Fruit fly (Drosophila melanogaster): Measurements from ENCODE around the gene spri.

The spri gene

dm6 chrX:10573554-10573953, 11.7 kb downstream of the spri start:
- TF ChIP-seq Hsf (GFP tag; optimal IDR thresholded peaks at IDR 0.05) (no peak), CG16815 (GFP tag; optimal IDR thresholded peaks at IDR 0.05) (no peak), Rfx (GFP tag; IDR thresholded peaks at IDR 0.05) (peak; percentile 70), amos (GFP tag; IDR thresholded peaks at IDR 0.05; ENCODE audit: partially characterized antibody) (no peak), Vsx1 (GFP tag; optimal IDR thresholded peaks at IDR 0.05) (peak; percentile 11), CoRest (tag; optimal IDR thresholded peaks at IDR 0.05) (peak; percentile 40), CG14860 (GFP tag; IDR thresholded peaks at IDR 0.05; ENCODE audit: partially characterized antibody) (no peak), CG7745 (tag; optimal IDR thresholded peaks at IDR 0.05) (no peak), Optix (GFP tag; IDR thresholded peaks at IDR 0.05) (no peak), bigmax (GFP tag; optimal IDR thresholded peaks at IDR 0.05) (no peak), toy (GFP tag; IDR thresholded peaks at IDR 0.05) (no peak), CG12071 (GFP tag; optimal IDR thresholded peaks at IDR 0.05) (no peak), stwl (tag; optimal IDR thresholded peaks at IDR 0.05) (no peak), pnt (GFP tag; optimal IDR thresholded peaks at IDR 0.05) (no peak), sob (GFP tag; IDR thresholded peaks at IDR 0.05) (peak; percentile 42; the same call in 1 of the 2 replicates), CG10267 (tag; optimal IDR thresholded peaks at IDR 0.05) (peak; percentile 51), CG9609 (GFP tag; optimal IDR thresholded peaks at IDR 0.05) (no peak), Fer1 (GFP tag; optimal IDR thresholded peaks at IDR 0.05) (peak; percentile 68), CG11560 (tag; IDR thresholded peaks at IDR 0.05) (no peak), ase (GFP tag; IDR thresholded peaks at IDR 0.05) (peak; percentile 70; the same call in 2 of the 3 replicates), CG1647 (GFP tag; optimal IDR thresholded peaks at IDR 0.05) (no peak), nmo (GFP tag; optimal IDR thresholded peaks at IDR 0.05) (peak; percentile 50), CG4282 (GFP tag; optimal IDR thresholded peaks at IDR 0.05) (no peak), CG8388 (GFP tag; optimal IDR thresholded peaks at IDR 0.05) (peak; percentile 40), Bgb (GFP tag; IDR thresholded peaks at IDR 0.05; ENCODE audit: partially characterized antibody) (no peak), CG31365 (tag; optimal IDR thresholded peaks at IDR 0.05) (no peak), CG12236 (GFP tag; optimal IDR thresholded peaks at IDR 0.05) (no peak), ERR (GFP tag; optimal IDR thresholded peaks at IDR 0.05) (no peak), al (GFP tag; IDR thresholded peaks at IDR 0.05) (peak; percentile 17; the same call in 1 of the 2 replicates), Deaf1 (tag; optimal IDR thresholded peaks at IDR 0.05) (peak; percentile 14), CG2202 (tag; optimal IDR thresholded peaks at IDR 0.05) (no peak), nau (GFP tag; optimal IDR thresholded peaks at IDR 0.05) (no peak), CG31441 (GFP tag; IDR thresholded peaks at IDR 0.05) (peak; percentile 70), CG4360 (GFP tag; IDR thresholded peaks at IDR 0.05) (no peak), Dek (tag; optimal IDR thresholded peaks at IDR 0.05) (peak; percentile 25), Dref (GFP tag; IDR thresholded peaks at IDR 0.05) (no peak), ATbp (GFP tag; optimal IDR thresholded peaks at IDR 0.05) (peak; percentile 28), CG3847 (GFP tag; IDR thresholded peaks at IDR 0.05) (peak; percentile 21; the same call in 1 of the 2 replicates), CG12744 (GFP tag; optimal IDR thresholded peaks at IDR 0.05) (no peak), CG11695 (GFP tag; IDR thresholded peaks at IDR 0.05) (peak; percentile 76), HLH54F (GFP tag; optimal IDR thresholded peaks at IDR 0.05) (no peak), CG17612 (GFP tag; IDR thresholded peaks at IDR 0.05) (no peak), Mad (GFP tag; optimal IDR thresholded peaks at IDR 0.05) (no peak), CG4854 (GFP tag; optimal IDR thresholded peaks at IDR 0.05) (no peak), slou (GFP tag; optimal IDR thresholded peaks at IDR 0.05) (no peak), CG11093 (GFP tag; IDR thresholded peaks at IDR 0.05) (0 out of 3 replicates have a peak, but pooled peaks have one; percentile 19), CG1602 (GFP tag; optimal IDR thresholded peaks at IDR 0.05) (peak; percentile 17), CG1233 (GFP tag; optimal IDR thresholded peaks at IDR 0.05) (no peak), CG13287 (GFP tag; IDR thresholded peaks at IDR 0.05; ENCODE audit: partially characterized antibody) (no peak), CG8478 (optimal IDR thresholded peaks at IDR 0.05) (no peak), CG11456 (GFP tag; IDR thresholded peaks at IDR 0.05) (peak; percentile 57; the same call in 2 of the 3 replicates), dmrt11E (tag; optimal IDR thresholded peaks at IDR 0.05) (no peak)

Data from whole organism, embryonic.